Fruit fly (Drosophila melanogaster) whole organism, embryonic: ENCODE data around the gene CG14442.

ENCODE experiments used
- Antp ChIP-seq: fragments of 200-800 bp; sonication (Bioruptor generic); optimal IDR thresholded peaks from 3 replicates; lab custom pipeline; 2016; ENCODE audit warnings: missing biosample characterization, missing genetic modification characterization
- Bgb ChIP-seq: fragments of 200-800 bp; sonication (Bioruptor generic); IDR thresholded peaks from 2 replicates; pipeline ENCODE4 v1.3.6; 2022; ENCODE audit warnings: missing biosample characterization, missing genetic modification characterization; ENCODE audit not compliant: partially characterized antibody
- CG15011 ChIP-seq: fragments of 200-800 bp; sonication (Bioruptor generic); optimal IDR thresholded peaks from 3 replicates; lab custom pipeline; 2018; ENCODE audit warnings: missing biosample characterization, mild to moderate bottlenecking, missing genetic modification characterization
- CG15269 ChIP-seq: fragments of 200-800 bp; sonication (Bioruptor generic); optimal IDR thresholded peaks from 2 replicates; lab custom pipeline; 2018; ENCODE audit warnings: missing biosample characterization, mild to moderate bottlenecking, missing genetic modification characterization, moderate library complexity
- CG32772 ChIP-seq: fragments of 200-800 bp; sonication (Bioruptor generic); IDR thresholded peaks from 2 replicates; pipeline ENCODE4 v1.3.6; 2022; ENCODE audit warnings: missing biosample characterization, missing genetic modification characterization
- CG33557 ChIP-seq: fragments of 200-800 bp; sonication (Bioruptor generic); optimal IDR thresholded peaks from 2 replicates; lab custom pipeline; 2019; ENCODE audit warnings: missing biosample characterization, mild to moderate bottlenecking, missing genetic modification characterization, moderate library complexity
- CG6689 ChIP-seq: fragments of 200-800 bp; sonication (Bioruptor generic); IDR thresholded peaks from 2 replicates; pipeline ENCODE4 v1.3.6; 2022; ENCODE audit warnings: missing biosample characterization, missing genetic modification characterization
- D ChIP-seq, 2 experiments: fragments of 200-800 bp in 1 of 2; fragments of >200 bp in 1 of 2; sonication (Bioruptor generic) in 1 of 2; optimal IDR thresholded peaks; 2 replicates in 1 of 2; 3 replicates in 1 of 2; lab custom pipeline; 2017; ENCODE audit warnings: mild to moderate bottlenecking in 1 of 2, missing biosample characterization in 1 of 2, missing genetic modification characterization in 1 of 2, missing genetic modification reagents in 1 of 2
- ewg ChIP-seq: fragments of 200-800 bp; sonication (Bioruptor generic); optimal IDR thresholded peaks from 3 replicates; lab custom pipeline; 2017; ENCODE audit warnings: mild to moderate bottlenecking, missing biosample characterization, missing genetic modification reagents, missing genetic modification characterization
- gcm ChIP-seq: fragments of 200-800 bp; sonication (Bioruptor generic); optimal IDR thresholded peaks from 2 replicates; lab custom pipeline; 2019; ENCODE audit warnings: missing biosample characterization, mild to moderate bottlenecking, missing genetic modification characterization, moderate library complexity
- pum ChIP-seq: fragments of 200-800 bp; sonication (Bioruptor generic); optimal IDR thresholded peaks from 2 replicates; lab custom pipeline; 2016; ENCODE audit warnings: missing biosample characterization, missing genetic modification characterization
- wek ChIP-seq: fragments of 200-800 bp; sonication (Bioruptor generic); optimal IDR thresholded peaks from 3 replicates; lab custom pipeline; 2018; ENCODE audit warnings: missing biosample characterization, mild to moderate bottlenecking, missing genetic modification characterization, moderate library complexity

dm6 chrX:6743192-6743591 is 48.4 kb upstream of the CG14442 start:
- no peak for TF ChIP-seq gcm
- TF ChIP-seq Antp: no peak
- TF ChIP-seq wek (GFP tag; lab: Kevin White, UChicago): no peak
- TF ChIP-seq Bgb (GFP tag; lab: Robert Waterston, UW): no peak
- no peak for TF ChIP-seq CG32772 (GFP tag; lab: Robert Waterston, UW)
- no peak for TF ChIP-seq pum (GFP tag; lab: Kevin White, UChicago)
- no peak for TF ChIP-seq CG33557
- no peak for TF ChIP-seq CG15011 (GFP tag; lab: Kevin White, UChicago)
- no peak for TF ChIP-seq D (optimal IDR thresholded peaks at IDR 0.05; lab: Kevin White, UChicago)
- TF ChIP-seq D (GFP tag; optimal IDR thresholded peaks at IDR 0.05; lab: Kevin White, UChicago): no peak
- no peak for TF ChIP-seq CG6689 (GFP tag; lab: Robert Waterston, UW)
- no peak for TF ChIP-seq ewg (GFP tag; lab: Kevin White, UChicago)
- no peak for TF ChIP-seq CG15269 (tag; lab: Kevin White, UChicago)
